Worm (Caenorhabditis elegans) whole organism, L3 larva: ENCODE measurements around the gene elpc-3.
"Not testable (repeated sequence)": the region's sequence is repeated elsewhere in the genome, so short reads cannot be mapped to it uniquely, and the experiment has no call there.

Source experiments
- R02D3.7 ChIP-seq: fragments of 150-350 bp; optimal IDR thresholded peaks from 2 replicates; lab custom pipeline; 2014; ENCODE audit warnings: missing biosample characterization, missing genetic modification characterization
- aly-2 ChIP-seq: fragments of 150-350 bp; optimal IDR thresholded peaks from 2 replicates; lab custom pipeline; 2014; ENCODE audit warnings: missing biosample characterization, missing genetic modification characterization
- ama-1 ChIP-seq: fragments of 150-350 bp; optimal IDR thresholded peaks from 2 replicates; lab custom pipeline; 2018
- ceh-16 ChIP-seq: sonication (generic microtip); optimal IDR thresholded peaks from 2 replicates; lab custom pipeline; 2017; ENCODE audit warnings: missing biosample characterization, missing genetic modification characterization
- ceh-28 ChIP-seq: fragments of 150-350 bp; optimal IDR thresholded peaks from 2 replicates; lab custom pipeline; 2014; ENCODE audit warnings: missing biosample characterization, missing genetic modification reagents, missing genetic modification characterization
- ceh-82 ChIP-seq: fragments of 150-350 bp; optimal IDR thresholded peaks from 2 replicates; lab custom pipeline; 2014; ENCODE audit warnings: missing biosample characterization, missing genetic modification characterization
- egl-27 ChIP-seq: sonication (generic microtip); optimal IDR thresholded peaks from 4 replicates; lab custom pipeline; 2017; ENCODE audit warnings: missing biosample characterization, missing genetic modification reagents, missing genetic modification characterization
- elt-1 ChIP-seq: fragments of 150-350 bp; optimal IDR thresholded peaks from 2 replicates; lab custom pipeline; 2014; ENCODE audit warnings: missing biosample characterization, missing genetic modification characterization
- elt-3 ChIP-seq, 3 experiments: fragments of 150-350 bp in 1 of 3; sonication (generic microtip) in 2 of 3; optimal IDR thresholded peaks; 2 replicates in 2 of 3; 4 replicates in 1 of 3; lab custom pipeline; 2014 to 2017; ENCODE audit warnings: missing biosample characterization in 3 of 3, missing genetic modification characterization in 3 of 3
- eor-1 ChIP-seq, 2 experiments: fragments of 150-350 bp; optimal IDR thresholded peaks; 2 replicates each; lab custom pipeline; 2014 to 2018; ENCODE audit warnings: missing biosample characterization in 2 of 2, missing genetic modification characterization in 2 of 2
- fos-1 ChIP-seq: fragments of 150-350 bp; optimal IDR thresholded peaks from 2 replicates; lab custom pipeline; 2014; ENCODE audit warnings: missing biosample characterization, missing genetic modification characterization
- hmg-11 ChIP-seq: sonication (generic microtip); optimal IDR thresholded peaks from 2 replicates; lab custom pipeline; 2016; ENCODE audit warnings: missing genetic modification characterization, missing compliant biosample characterization
- jun-1 ChIP-seq: fragments of 150-350 bp; optimal IDR thresholded peaks from 2 replicates; lab custom pipeline; 2014; ENCODE audit warnings: missing biosample characterization, missing genetic modification reagents, missing genetic modification characterization
- lin-15B ChIP-seq: fragments of 150-350 bp; optimal IDR thresholded peaks from 2 replicates; lab custom pipeline; 2014; ENCODE audit warnings: missing biosample characterization, missing genetic modification characterization
- nfya-1 ChIP-seq: sonication (generic microtip); optimal IDR thresholded peaks from 2 replicates; lab custom pipeline; 2017; ENCODE audit warnings: missing genetic modification characterization, mild to moderate bottlenecking, missing compliant biosample characterization, antibody characterized with exemption, moderate library complexity; ENCODE audit not compliant: insufficient read depth
- nhr-237 ChIP-seq: fragments of 150-350 bp; optimal IDR thresholded peaks from 2 replicates; lab custom pipeline; 2014; ENCODE audit warnings: missing biosample characterization, missing genetic modification characterization
- nhr-25 ChIP-seq: sonication (generic microtip); optimal IDR thresholded peaks from 2 replicates; lab custom pipeline; 2017; ENCODE audit warnings: missing biosample characterization, missing genetic modification characterization
- nhr-28 ChIP-seq: fragments of 150-350 bp; optimal IDR thresholded peaks from 2 replicates; lab custom pipeline; 2014; ENCODE audit warnings: missing biosample characterization, missing genetic modification characterization
- nhr-43 ChIP-seq: sonication (generic microtip); optimal IDR thresholded peaks from 2 replicates; lab custom pipeline; 2016; ENCODE audit warnings: mild to moderate bottlenecking, missing genetic modification characterization, missing compliant biosample characterization; ENCODE audit not compliant: poor library complexity, severe bottlenecking
- nhr-76 ChIP-seq: fragments of 150-350 bp; sonication (generic microtip); optimal IDR thresholded peaks from 5 replicates; lab custom pipeline; 2014; ENCODE audit warnings: missing biosample characterization, missing genetic modification characterization
- nhr-77 ChIP-seq: fragments of 150-350 bp; optimal IDR thresholded peaks from 2 replicates; lab custom pipeline; 2014; ENCODE audit warnings: missing biosample characterization, missing genetic modification characterization
- pqm-1 ChIP-seq: fragments of 150-350 bp; optimal IDR thresholded peaks from 2 replicates; lab custom pipeline; 2017; ENCODE audit warnings: missing biosample characterization, missing genetic modification characterization, inconsistent platforms
- sea-2 ChIP-seq: fragments of 150-350 bp; sonication (generic microtip); optimal IDR thresholded peaks from 4 replicates; lab custom pipeline; 2014; ENCODE audit warnings: missing biosample characterization, missing genetic modification reagents, missing genetic modification characterization
- snpc-4 ChIP-seq: fragments of 150-350 bp; optimal IDR thresholded peaks from 2 replicates; lab custom pipeline; 2014; ENCODE audit warnings: missing biosample characterization, missing genetic modification characterization
- unc-39 ChIP-seq: sonication (generic microtip); optimal IDR thresholded peaks from 4 replicates; lab custom pipeline; 2017; ENCODE audit warnings: missing biosample characterization, missing genetic modification characterization
- unc-62 ChIP-seq: fragments of 150-350 bp; sonication (generic microtip); optimal IDR thresholded peaks from 4 replicates; lab custom pipeline; 2014; ENCODE audit warnings: missing biosample characterization, missing genetic modification reagents, missing genetic modification characterization
- ztf-4 ChIP-seq: fragments of 150-350 bp; optimal IDR thresholded peaks from 2 replicates; lab custom pipeline; 2014; ENCODE audit warnings: missing biosample characterization, missing genetic modification characterization

elpc-3 gene

DNA sequence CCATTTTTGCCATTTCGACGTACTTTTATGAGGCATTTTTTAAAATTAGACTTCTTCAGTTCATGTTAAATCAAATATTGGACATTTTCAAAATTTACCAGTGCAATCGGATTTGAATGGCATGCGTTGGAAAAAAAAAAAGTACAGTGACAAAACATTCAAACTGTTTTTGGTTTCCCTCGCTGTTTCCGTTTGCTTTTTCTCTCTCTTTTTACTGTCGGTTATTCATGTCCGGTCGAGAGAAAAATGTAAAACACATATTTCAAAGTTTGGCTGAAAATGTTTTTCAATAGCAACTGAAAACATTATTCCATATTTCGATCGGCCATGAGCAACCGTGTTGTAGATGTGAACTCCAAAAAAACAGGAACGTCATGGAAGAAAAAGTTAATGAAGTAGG lies 40.6 kb downstream of the elpc-3 start, which contains the start of gene C27A7.3:
Gene C27A7.3 (plus strand): TSS at position 301 of the 400 bp plus-strand sequence.
- no peak for TF ChIP-seq egl-27 (tag; lab: Kevin White, UChicago)
- no peak for TF ChIP-seq R02D3.7 (tag; lab: Kevin White, UChicago)
- no peak for TF ChIP-seq elt-3 (tag; optimal IDR thresholded peaks at IDR 0.05; lab: Kevin White, UChicago)
- no peak for TF ChIP-seq ceh-82
- no peak for TF ChIP-seq elt-1 (tag; lab: Kevin White, UChicago)
- TF ChIP-seq snpc-4 (tag; lab: Kevin White, UChicago): no peak
- TF ChIP-seq ztf-4 (tag; lab: Kevin White, UChicago): no peak
- TF ChIP-seq fos-1 (tag; lab: Kevin White, UChicago): no peak
- TF ChIP-seq nhr-25 (tag; lab: Kevin White, UChicago): no peak
- TF ChIP-seq hmg-11 (tag; lab: Kevin White, UChicago): no peak
- no peak for TF ChIP-seq nfya-1 (tag; lab: Kevin White, UChicago)
- TF ChIP-seq nhr-77 (tag; lab: Kevin White, UChicago): no peak
- no peak for TF ChIP-seq jun-1 (tag; lab: Kevin White, UChicago)
- TF ChIP-seq pqm-1: no peak
- no peak for TF ChIP-seq lin-15B (tag; lab: Kevin White, UChicago)
- TF ChIP-seq nhr-43: no peak
- no peak for TF ChIP-seq ceh-28 (tag; lab: Kevin White, UChicago)
- TF ChIP-seq ceh-16 (tag; lab: Kevin White, UChicago): no peak
- no peak for TF ChIP-seq ama-1 (lab: Kevin White, UChicago)
- TF ChIP-seq, all 47 proteins: peak for 0

DNA sequence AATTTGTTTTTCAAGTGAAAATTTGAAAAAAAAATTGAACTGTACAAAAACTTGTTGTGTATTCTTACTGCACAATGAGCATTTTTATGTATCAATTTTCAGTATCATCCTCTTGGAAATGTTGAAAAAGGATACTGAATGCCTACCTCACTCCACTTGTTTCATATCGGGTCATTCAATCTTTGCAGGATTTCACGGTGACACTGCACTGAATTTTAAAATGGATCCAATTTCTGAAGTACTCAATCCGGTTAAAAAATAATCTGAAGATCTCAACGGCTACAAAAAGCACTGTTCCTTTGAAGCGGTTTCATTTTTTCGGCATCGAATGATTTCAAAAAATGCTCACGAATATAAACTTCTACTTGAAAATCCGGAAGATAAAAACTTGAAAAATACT lies 43.3 kb downstream of the elpc-3 start:
- TF ChIP-seq nhr-237 (tag; lab: Kevin White, UChicago): no peak
- TF ChIP-seq eor-1 (tag; optimal IDR thresholded peaks at IDR 0.05; lab: Kevin White, UChicago): no peak
- no peak for TF ChIP-seq unc-39
- no peak for TF ChIP-seq aly-2 (tag; lab: Kevin White, UChicago)
- TF ChIP-seq nhr-76 (tag; lab: Kevin White, UChicago): no peak

DNA sequence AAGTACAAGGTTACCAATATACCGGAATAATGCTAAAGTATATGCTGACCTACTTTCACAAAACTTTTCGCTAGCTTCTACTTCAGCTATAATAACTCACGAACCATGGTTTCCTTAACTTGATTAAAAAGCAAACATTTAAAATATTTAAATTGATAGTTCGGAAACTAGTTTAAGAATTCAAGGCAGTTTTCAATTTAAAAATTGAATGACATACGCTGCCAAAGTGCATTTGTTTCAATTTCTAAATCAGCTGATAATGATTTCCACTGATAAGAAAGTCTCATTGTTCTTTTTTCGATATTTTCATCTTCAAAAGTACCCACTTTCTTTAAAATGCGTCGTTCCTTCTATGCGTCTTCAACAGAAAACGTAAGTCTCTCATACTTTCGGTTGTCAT lies 50.1 kb downstream of the elpc-3 start, which contains the start of gene enpp-1:
Gene enpp-1 (plus strand): TSS at position 301 of the 400 bp plus-strand sequence.
- not testable (repeated sequence) for TF ChIP-seq aly-2 (tag; lab: Kevin White, UChicago); unc-62 (GFP tag; lab: Kevin White, UChicago); sea-2

DNA sequence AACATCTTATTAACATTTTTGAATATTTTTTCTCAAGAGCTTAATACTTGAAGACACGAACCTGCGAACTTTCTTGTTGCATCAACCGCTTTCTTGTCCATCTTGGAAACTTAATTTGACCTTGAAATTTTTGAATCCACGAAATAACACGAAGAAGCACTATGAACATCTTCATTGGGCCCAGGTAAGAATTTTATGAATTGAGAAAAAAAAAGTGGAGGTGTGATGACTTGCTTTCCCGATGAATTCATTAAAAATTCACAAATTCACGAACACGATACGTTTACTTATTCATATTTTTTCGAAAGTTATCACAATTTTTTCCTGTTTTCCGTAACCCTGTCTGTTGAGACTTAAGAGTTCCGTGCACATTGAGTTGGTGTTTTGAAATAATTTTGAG lies 50.5 kb downstream of the elpc-3 start, which contains the start of gene C27A7.6:
Gene C27A7.6 (minus strand): TSS at position 101 of the 400 bp plus-strand sequence.
- TF ChIP-seq nhr-28, R02D3.7, fos-1 (tag; lab: Kevin White, UChicago): not testable (repeated sequence)
